Fruit fly (Drosophila melanogaster) whole organism, wandering third instar larva: Measurements from ENCODE around the gene sesB.

ENCODE experiments used
- Dif ChIP-seq: fragments of 200-275, 200-300 bp; sonication (Bioruptor generic); optimal IDR thresholded peaks from 2 replicates; lab custom pipeline; 2018; ENCODE audit warnings: missing biosample characterization, missing genetic modification characterization; ENCODE audit not compliant: partially characterized antibody
- HLH106 ChIP-seq: fragments of 200-800 bp; optimal IDR thresholded peaks from 3 replicates; lab custom pipeline; 2019; ENCODE audit warnings: missing biosample characterization, mild to moderate bottlenecking, missing genetic modification characterization, moderate library complexity
- Hr78 ChIP-seq: fragments of >200 bp; optimal IDR thresholded peaks from 2 replicates; lab custom pipeline; 2017; ENCODE audit warnings: missing biosample characterization, missing genetic modification characterization
- OdsH ChIP-seq: fragments of 200-800 bp; sonication (Bioruptor generic); optimal IDR thresholded peaks from 2 replicates; lab custom pipeline; 2016; ENCODE audit warnings: missing biosample characterization, mild to moderate bottlenecking, missing genetic modification characterization
- Rel ChIP-seq, 2 experiments: fragments of 200-800 bp; sonication (Bioruptor generic) in 1 of 2; optimal IDR thresholded peaks; 2 replicates in 1 of 2; 3 replicates in 1 of 2; lab custom pipeline; 2016 to 2019; ENCODE audit warnings: mild to moderate bottlenecking in 2 of 2, missing biosample characterization in 2 of 2, missing genetic modification characterization in 2 of 2, moderate library complexity in 1 of 2
- h ChIP-seq: fragments of 200-800 bp; sonication (Bioruptor generic); optimal IDR thresholded peaks from 3 replicates; lab custom pipeline; 2016; ENCODE audit warnings: missing biosample characterization, mild to moderate bottlenecking, missing genetic modification characterization
- lola ChIP-seq: fragments of >200 bp; optimal IDR thresholded peaks from 2 replicates; lab custom pipeline; 2017; ENCODE audit warnings: missing biosample characterization, missing genetic modification characterization
- psq ChIP-seq: fragments of 200-800 bp; sonication (Bioruptor generic); optimal IDR thresholded peaks from 3 replicates; lab custom pipeline; 2017; ENCODE audit warnings: missing biosample characterization, mild to moderate bottlenecking, missing genetic modification characterization, moderate library complexity

DNA sequence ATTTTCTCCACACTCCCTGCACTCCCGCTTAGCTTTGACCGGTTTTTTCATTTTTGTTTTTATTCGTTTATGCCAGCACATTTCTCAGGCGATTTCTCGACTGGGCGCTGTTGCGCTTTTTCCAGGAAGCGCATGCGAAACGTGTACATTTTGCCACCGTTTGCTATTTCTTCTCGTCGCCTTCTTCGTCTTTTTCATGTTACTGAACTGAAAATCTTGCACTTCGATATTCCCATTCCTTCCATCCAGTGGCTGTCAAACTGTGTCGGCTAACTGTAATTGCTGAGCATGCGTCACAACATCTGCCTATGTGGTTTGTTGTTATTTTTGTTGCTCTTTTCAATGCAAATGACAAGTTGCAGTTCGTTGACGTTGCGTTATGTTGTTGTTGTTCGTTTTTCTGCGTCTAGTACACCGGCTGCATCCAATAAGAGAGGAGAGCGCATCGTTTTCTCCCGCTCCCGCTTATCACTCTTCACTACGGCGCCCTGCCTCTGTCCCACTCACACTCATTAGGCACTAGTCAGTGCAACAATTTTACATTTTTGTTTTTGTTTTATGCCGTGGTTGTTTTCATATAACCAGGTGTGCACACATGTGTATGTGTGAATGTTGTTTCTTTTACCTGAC lies 15.2 kb upstream of the sesB start:
- no peak for TF ChIP-seq h (GFP tag; lab: Kevin White, UChicago)
- no peak for TF ChIP-seq OdsH
- TF ChIP-seq psq (GFP tag; lab: Kevin White, UChicago): no peak
- no peak for TF ChIP-seq Rel (GFP tag; optimal IDR thresholded peaks at IDR 0.05; lab: Kevin White, UChicago)
- no peak for TF ChIP-seq Rel (tag; optimal IDR thresholded peaks at IDR 0.05; lab: Kevin White, UChicago)
- TF ChIP-seq HLH106 (tag; lab: Kevin White, UChicago): no peak
- TF ChIP-seq lola: no peak
- no peak for TF ChIP-seq Dif
- no peak for TF ChIP-seq Hr78
